Fruit fly (Drosophila melanogaster) whole organism, wandering third instar larva: ENCODE data around the gene Wnt5.
A peak's percentile ranks its signal among the peaks of the same experiment; 100 is the strongest.

Experiments used
- Abd-B ChIP-seq: fragments of >200 bp; optimal IDR thresholded peaks from 2 replicates; lab custom pipeline; 2017; ENCODE audit warnings: missing biosample characterization, missing genetic modification characterization
- CG32264 ChIP-seq: fragments of 200-800 bp; sonication (Bioruptor generic); optimal IDR thresholded peaks from 2 replicates; lab custom pipeline; 2016; ENCODE audit warnings: missing biosample characterization, missing genetic modification characterization
- CG9705 ChIP-seq: fragments of 200-800 bp; sonication (Bioruptor generic); optimal IDR thresholded peaks from 2 replicates; lab custom pipeline; 2018; ENCODE audit warnings: missing biosample characterization, mild to moderate bottlenecking, missing genetic modification characterization
- CrebA ChIP-seq: fragments of 200-800 bp; sonication (Bioruptor generic); optimal IDR thresholded peaks from 2 replicates; lab custom pipeline; 2016; ENCODE audit warnings: missing biosample characterization, mild to moderate bottlenecking, missing genetic modification characterization, borderline replicate concordance
- Dfd ChIP-seq: fragments of >200 bp; optimal IDR thresholded peaks from 2 replicates; lab custom pipeline; 2017; ENCODE audit warnings: missing biosample characterization, missing genetic modification characterization
- GATAd ChIP-seq: sonication (Bioruptor generic); optimal IDR thresholded peaks from 2 replicates; lab custom pipeline; 2016; ENCODE audit warnings: missing biosample characterization, missing genetic modification characterization
- HLH106 ChIP-seq: fragments of 200-800 bp; optimal IDR thresholded peaks from 3 replicates; lab custom pipeline; 2019; ENCODE audit warnings: missing biosample characterization, mild to moderate bottlenecking, missing genetic modification characterization, moderate library complexity
- Hnf4 ChIP-seq: fragments of 200-800 bp; sonication (Bioruptor generic); optimal IDR thresholded peaks from 2 replicates; lab custom pipeline; 2016; ENCODE audit warnings: missing biosample characterization, mild to moderate bottlenecking, missing genetic modification characterization
- Hr78 ChIP-seq: fragments of >200 bp; optimal IDR thresholded peaks from 2 replicates; lab custom pipeline; 2017; ENCODE audit warnings: missing biosample characterization, missing genetic modification characterization
- Jra ChIP-seq: sonication (Bioruptor generic); optimal IDR thresholded peaks from 2 replicates; lab custom pipeline; 2016; ENCODE audit warnings: missing biosample characterization, missing genetic modification characterization
- Mio ChIP-seq: sonication (Bioruptor generic); optimal IDR thresholded peaks from 2 replicates; lab custom pipeline; 2016; ENCODE audit warnings: missing biosample characterization, missing genetic modification characterization
- Myc ChIP-seq: fragments of >200 bp; optimal IDR thresholded peaks from 2 replicates; lab custom pipeline; 2017
- N ChIP-seq: fragments of >200 bp; optimal IDR thresholded peaks from 2 replicates; lab custom pipeline; 2018; ENCODE audit warnings: missing biosample characterization, missing external identifiers, missing genetic modification characterization
- OdsH ChIP-seq: fragments of 200-800 bp; sonication (Bioruptor generic); optimal IDR thresholded peaks from 2 replicates; lab custom pipeline; 2016; ENCODE audit warnings: missing biosample characterization, mild to moderate bottlenecking, missing genetic modification characterization
- Rel ChIP-seq, 2 experiments: fragments of 200-800 bp; sonication (Bioruptor generic) in 1 of 2; optimal IDR thresholded peaks; 2 replicates in 1 of 2; 3 replicates in 1 of 2; lab custom pipeline; 2016 to 2019; ENCODE audit warnings: mild to moderate bottlenecking in 2 of 2, missing biosample characterization in 2 of 2, missing genetic modification characterization in 2 of 2, moderate library complexity in 1 of 2
- Sp1 ChIP-seq: fragments of 200-800 bp; sonication (Bioruptor generic); optimal IDR thresholded peaks from 3 replicates; lab custom pipeline; 2019; ENCODE audit warnings: missing biosample characterization, mild to moderate bottlenecking, missing genetic modification characterization, moderate library complexity
- Vsx2 ChIP-seq: fragments of 200-300, 225-300 bp; sonication (Bioruptor generic); optimal IDR thresholded peaks from 2 replicates; lab custom pipeline; 2018; ENCODE audit warnings: missing biosample characterization, missing genetic modification characterization; ENCODE audit not compliant: partially characterized antibody
- dl ChIP-seq, 2 experiments: fragments of 175-275, 200-275 bp in 1 of 2; fragments of 200-275 bp in 1 of 2; sonication (Bioruptor generic); optimal IDR thresholded peaks; lab custom pipeline; 2018; ENCODE audit warnings: mild to moderate bottlenecking in 2 of 2, missing biosample characterization in 2 of 2, missing genetic modification characterization in 2 of 2, moderate library complexity in 2 of 2; ENCODE audit not compliant: partially characterized antibody in 2 of 2, insufficient read depth in 1 of 2
- dsf ChIP-seq: sonication (Bioruptor generic); optimal IDR thresholded peaks from 2 replicates; lab custom pipeline; 2016; ENCODE audit warnings: missing biosample characterization, missing genetic modification characterization, borderline replicate concordance
- ey ChIP-seq: fragments of 200-800 bp; sonication (Bioruptor generic); optimal IDR thresholded peaks from 2 replicates; lab custom pipeline; 2016; ENCODE audit warnings: missing biosample characterization, missing genetic modification characterization
- foxo ChIP-seq, 2 experiments: fragments of 200-800 bp; sonication (Bioruptor generic); optimal IDR thresholded peaks; 2 replicates in 1 of 2; 3 replicates in 1 of 2; lab custom pipeline; 2016 to 2017; ENCODE audit warnings: missing biosample characterization in 2 of 2, missing genetic modification characterization in 2 of 2
- fru ChIP-seq: fragments of 200-800 bp; sonication (Bioruptor generic); optimal IDR thresholded peaks from 3 replicates; lab custom pipeline; 2016; ENCODE audit warnings: missing biosample characterization, mild to moderate bottlenecking, missing genetic modification characterization
- h ChIP-seq: fragments of 200-800 bp; sonication (Bioruptor generic); optimal IDR thresholded peaks from 3 replicates; lab custom pipeline; 2016; ENCODE audit warnings: missing biosample characterization, mild to moderate bottlenecking, missing genetic modification characterization
- jim ChIP-seq: fragments of 175-275, 200-325 bp; sonication (Bioruptor generic); optimal IDR thresholded peaks from 2 replicates; lab custom pipeline; 2016; ENCODE audit warnings: missing biosample characterization, mild to moderate bottlenecking, missing genetic modification characterization
- pan ChIP-seq: fragments of >200 bp; optimal IDR thresholded peaks from 2 replicates; lab custom pipeline; 2017
- psq ChIP-seq: fragments of 200-800 bp; sonication (Bioruptor generic); optimal IDR thresholded peaks from 3 replicates; lab custom pipeline; 2017; ENCODE audit warnings: missing biosample characterization, mild to moderate bottlenecking, missing genetic modification characterization, moderate library complexity
- rgr ChIP-seq: fragments of 200-800 bp; sonication (Bioruptor generic); optimal IDR thresholded peaks from 3 replicates; lab custom pipeline; 2016; ENCODE audit warnings: missing biosample characterization, mild to moderate bottlenecking, missing genetic modification characterization
- sage ChIP-seq: fragments of 200-800 bp; sonication (Bioruptor generic); optimal IDR thresholded peaks from 2 replicates; lab custom pipeline; 2016; ENCODE audit warnings: missing biosample characterization, mild to moderate bottlenecking, missing genetic modification characterization
- sv ChIP-seq: fragments of 200-800 bp; sonication (Bioruptor generic); optimal IDR thresholded peaks from 3 replicates; lab custom pipeline; 2016; ENCODE audit warnings: missing biosample characterization, missing genetic modification characterization
- tai ChIP-seq: sonication (Bioruptor generic); optimal IDR thresholded peaks from 2 replicates; lab custom pipeline; 2016; ENCODE audit warnings: missing biosample characterization, missing genetic modification characterization
- usp ChIP-seq: fragments of >200 bp; optimal IDR thresholded peaks from 2 replicates; lab custom pipeline; 2017; ENCODE audit warnings: missing biosample characterization, missing genetic modification characterization
- woc ChIP-seq: sonication (Bioruptor generic); optimal IDR thresholded peaks from 2 replicates; lab custom pipeline; 2016; ENCODE audit warnings: missing biosample characterization, mild to moderate bottlenecking, missing genetic modification characterization

Gene Wnt5

DNA sequence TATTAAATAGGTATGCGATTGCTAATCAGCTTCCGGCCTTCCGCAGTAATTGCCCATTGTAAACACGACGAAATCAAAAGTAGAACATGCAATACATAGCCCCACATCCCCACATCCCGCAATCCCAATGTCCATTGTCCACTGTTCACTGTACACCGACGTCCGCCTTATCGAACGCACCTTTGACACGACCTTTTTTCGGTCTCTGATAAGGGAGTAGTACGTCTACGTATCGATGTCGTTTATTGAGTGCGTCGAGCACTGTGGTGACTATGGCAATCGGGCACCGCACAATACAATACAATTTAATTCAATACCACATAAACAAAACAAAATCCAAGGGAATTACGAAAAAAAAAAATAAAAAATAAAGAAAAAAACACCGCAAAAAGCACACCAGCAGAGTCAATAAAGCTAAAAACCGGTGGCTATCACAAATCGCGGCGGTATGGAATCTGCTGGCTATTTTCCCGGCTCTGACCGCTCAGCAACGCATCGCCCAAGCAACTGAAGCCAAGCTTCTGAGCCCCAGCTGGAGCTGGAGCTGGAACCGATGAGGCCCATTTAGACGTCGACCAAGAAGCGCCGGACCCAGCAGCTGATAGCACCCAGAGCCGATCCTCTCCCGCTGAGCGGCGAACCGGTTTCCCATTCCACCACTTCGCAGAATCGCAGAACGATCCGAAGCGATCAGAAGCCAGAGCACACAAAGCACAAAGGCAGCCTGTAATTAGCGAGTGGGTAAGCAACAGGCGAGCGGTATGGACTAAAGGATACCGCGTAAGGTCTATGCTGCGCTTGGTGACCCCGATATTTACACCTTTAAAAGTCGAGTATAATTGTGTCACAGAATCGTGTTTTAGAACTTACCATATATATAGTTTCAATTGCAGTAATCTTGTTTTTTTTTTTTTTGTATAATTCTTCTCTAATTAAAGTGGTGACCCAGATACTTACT lies 21.7 kb downstream of the Wnt5 start, which contains the start of gene Hayan (continued):
- TF ChIP-seq sv (GFP tag; lab: Kevin White, UChicago) (no peak), tai (GFP tag; lab: Kevin White, UChicago) (no peak), Dfd (GFP tag; lab: Kevin White, UChicago) (no peak), foxo (GFP tag; optimal IDR thresholded peaks at IDR 0.05; lab: Kevin White, UChicago) (no peak), Myc (lab: Kevin White, UChicago) (no peak)
- TF ChIP-seq, all 38 proteins: peak for 11

DNA sequence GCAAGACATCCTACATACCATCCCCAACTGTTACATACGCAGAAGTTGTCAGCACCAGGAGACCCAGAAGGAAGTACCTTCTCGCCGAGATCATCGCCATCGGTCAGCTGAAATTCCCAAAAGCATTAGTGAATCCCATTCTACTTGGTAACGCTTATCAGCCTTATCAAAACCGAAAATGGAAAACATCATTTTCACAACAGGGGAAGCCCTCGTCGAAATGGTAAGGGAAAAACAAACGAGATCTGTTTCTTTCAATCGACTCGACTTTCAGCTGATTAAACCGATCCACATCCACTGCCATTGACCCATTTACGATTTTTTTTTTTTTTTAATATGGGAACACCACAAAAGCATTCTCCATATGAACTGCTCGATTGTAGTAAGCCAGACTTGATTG lies 22.7 kb downstream of the Wnt5 start:
- TF ChIP-seq Hnf4 (GFP tag; lab: Kevin White, UChicago) = no peak
- no peak for TF ChIP-seq Rel (GFP tag; optimal IDR thresholded peaks at IDR 0.05; lab: Kevin White, UChicago)
- TF ChIP-seq Rel (tag; optimal IDR thresholded peaks at IDR 0.05; lab: Kevin White, UChicago) = peak; percentile 92

DNA sequence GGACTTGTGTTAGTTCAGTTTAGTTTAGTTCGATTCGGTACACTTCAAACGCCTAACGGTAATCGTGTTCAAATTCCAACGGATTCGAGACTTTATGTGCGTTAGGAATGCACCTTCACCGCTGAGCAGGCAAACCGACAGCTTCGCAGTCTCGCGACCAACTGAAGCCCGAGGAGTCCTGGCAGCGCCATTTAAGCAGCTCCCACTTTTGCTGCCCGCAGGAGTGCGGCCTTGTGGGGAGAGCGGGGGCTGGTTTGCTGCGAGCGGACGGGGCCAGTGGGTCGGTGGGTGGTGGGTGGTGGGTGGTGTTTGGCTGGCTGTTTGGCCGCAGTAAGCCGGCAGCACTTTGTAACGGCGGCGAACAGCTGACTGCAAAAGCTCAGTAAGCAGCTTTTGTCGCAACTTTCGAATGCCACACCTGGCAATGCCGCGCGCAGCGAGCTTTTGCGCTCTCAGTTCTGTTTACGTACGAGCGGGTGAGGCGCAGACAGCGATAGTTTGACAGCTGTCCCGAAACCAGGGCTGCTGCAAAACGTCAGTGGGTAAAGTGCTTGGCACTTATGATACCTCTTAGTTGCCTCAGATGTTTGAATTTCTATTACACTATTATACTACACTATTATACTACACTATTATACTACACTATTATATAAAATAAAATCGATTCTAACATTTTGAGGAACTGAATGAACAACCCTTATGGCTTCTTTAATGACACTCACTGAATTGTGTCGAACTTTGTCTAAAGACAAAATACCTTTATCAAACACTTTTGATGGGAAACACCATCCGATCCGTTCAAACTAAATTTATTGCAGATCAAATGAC lies 25.7 kb downstream of the Wnt5 start, which contains the start of gene CG32547:
TSS of gene CG32547 (minus strand) at position 181 of the 828 bp plus-strand sequence.
- TF ChIP-seq foxo (GFP tag; optimal IDR thresholded peaks at IDR 0.05; lab: Kevin White, UChicago) (peak in 1 of 2 experiments; percentile 48), h (GFP tag; lab: Kevin White, UChicago) (peak; percentile 35), HLH106 (tag; lab: Kevin White, UChicago) (peak; percentile 40), psq (GFP tag; lab: Kevin White, UChicago) (peak; percentile 88), woc (GFP tag; lab: Kevin White, UChicago) (peak; percentile 67), dl (GFP tag; optimal IDR thresholded peaks at IDR 0.05; lab: Kevin White, UChicago; ENCODE audit: insufficient read depth in 1 of 2, partially characterized antibody in 2 of 2) (no peak), Myc (lab: Kevin White, UChicago) (no peak), dsf (GFP tag; lab: Kevin White, UChicago) (no peak), CrebA (GFP tag; lab: Kevin White, UChicago) (no peak), Rel (GFP tag; optimal IDR thresholded peaks at IDR 0.05; lab: Kevin White, UChicago) (no peak), Rel (tag; optimal IDR thresholded peaks at IDR 0.05; lab: Kevin White, UChicago) (peak; percentile 4), N (GFP tag; lab: Kevin White, UChicago) (no peak), CG9705 (peak; percentile 14), jim (GFP tag; lab: Kevin White, UChicago) (no peak), sage (GFP tag; lab: Kevin White, UChicago) (no peak), Dfd (GFP tag; lab: Kevin White, UChicago) (no peak), GATAd (GFP tag; lab: Kevin White, UChicago) (no peak), fru (peak; percentile 77), ey (GFP tag; lab: Kevin White, UChicago) (no peak), Hr78 (GFP tag; lab: Kevin White, UChicago) (no peak), Vsx2 (GFP tag; lab: Kevin White, UChicago) (no peak), Mio (GFP tag; lab: Kevin White, UChicago) (no peak), pan (lab: Kevin White, UChicago) (peak; percentile 80), rgr (no peak), sv (GFP tag; lab: Kevin White, UChicago) (no peak), tai (GFP tag; lab: Kevin White, UChicago) (no peak), Sp1 (GFP tag; lab: Kevin White, UChicago) (no peak), CG32264 (no peak)
- TF ChIP-seq, all 38 proteins: peak for 9

DNA sequence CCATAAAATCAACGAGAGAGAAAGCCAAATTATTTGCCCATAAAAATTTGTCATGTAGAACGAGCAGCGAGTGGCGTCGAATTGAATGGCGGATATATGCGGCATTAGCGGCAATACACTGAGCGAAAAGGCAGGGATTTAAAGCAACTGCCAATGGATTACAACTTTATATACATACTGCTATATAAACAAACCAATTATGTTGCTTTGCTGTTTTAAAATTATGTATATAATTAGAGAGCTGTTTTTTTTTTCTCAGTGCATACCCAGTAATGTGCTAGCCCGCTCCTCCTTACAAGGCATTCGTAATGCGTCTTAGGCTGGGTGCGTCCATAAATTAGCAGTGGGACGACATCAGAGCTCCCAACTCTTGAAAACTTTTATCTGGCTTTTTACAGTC lies 37.3 kb downstream of the Wnt5 start:
- TF ChIP-seq Jra (no peak), dl (GFP tag; optimal IDR thresholded peaks at IDR 0.05; lab: Kevin White, UChicago; ENCODE audit: insufficient read depth in 1 of 2, partially characterized antibody in 2 of 2) (no peak), Abd-B (GFP tag; lab: Kevin White, UChicago) (no peak), CG9705 (no peak), usp (GFP tag; lab: Kevin White, UChicago) (no peak), OdsH (GFP tag; lab: Kevin White, UChicago) (no peak), Rel (GFP tag; optimal IDR thresholded peaks at IDR 0.05; lab: Kevin White, UChicago) (no peak), Rel (tag; optimal IDR thresholded peaks at IDR 0.05; lab: Kevin White, UChicago) (no peak)
